Worm (Caenorhabditis elegans): ENCODE measurements around the gene ops-1.

ce11 chrIV:6301764-6302163 lies 17.6 kb upstream of the ops-1 start, which contains the start of gene srv-26:
- TF ChIP-seq snpc-4 (tag; optimal IDR thresholded peaks at IDR 0.05) (no peak), lin-39 (tag; optimal IDR thresholded peaks at IDR 0.05) (no peak), ama-1 (optimal IDR thresholded peaks at IDR 0.05) (no peak), mdl-1 (tag; optimal IDR thresholded peaks at IDR 0.05) (no peak), elt-1 (tag; optimal IDR thresholded peaks at IDR 0.05) (no peak), mab-5 (tag; optimal IDR thresholded peaks at IDR 0.05) (no peak), aly-2 (tag; optimal IDR thresholded peaks at IDR 0.05) (no peak), ZK546.5 (tag; optimal IDR thresholded peaks at IDR 0.05) (no peak), dmd-4 (tag; optimal IDR thresholded peaks at IDR 0.05) (no peak), ztf-4 (tag; optimal IDR thresholded peaks at IDR 0.05) (no peak), unc-55 (GFP tag; optimal IDR thresholded peaks at IDR 0.05) (no peak), nhr-10 (tag; optimal IDR thresholded peaks at IDR 0.05) (no peak)

All from whole organism, L2 larva.